Worm (Caenorhabditis elegans): Measurements from ENCODE around the gene C36A4.11.

- peak; percentile 86 for TF ChIP-seq nhr-11 (tag; optimal IDR thresholded peaks at IDR 0.05)
- TF ChIP-seq ceh-28 (tag; optimal IDR thresholded peaks at IDR 0.05) = peak; percentile 98
- peak; percentile 88 for TF ChIP-seq snpc-4 (tag; optimal IDR thresholded peaks at IDR 0.05)
- TF ChIP-seq jun-1 (tag; optimal IDR thresholded peaks at IDR 0.05) = peak; percentile 98
- peak; percentile 97 for TF ChIP-seq fkh-10 (GFP tag; optimal IDR thresholded peaks at IDR 0.05)
These were observed 38.9 kb upstream of the C36A4.11 start for ce11 chrIII:3801379-3801894.
